Worm (Caenorhabditis elegans) whole organism, early embryonic: ENCODE results near the gene rrsr-1.

Experiments
- B0310.2 ChIP-seq: sonication (generic microtip); optimal IDR thresholded peaks from 2 replicates; lab custom pipeline; 2016; ENCODE audit warnings: mild to moderate bottlenecking, missing genetic modification characterization, missing compliant biosample characterization
- F13C5.2 ChIP-seq: sonication (generic microtip); optimal IDR thresholded peaks from 2 replicates; lab custom pipeline; 2017; ENCODE audit warnings: mild to moderate bottlenecking, missing genetic modification characterization, inconsistent platforms, missing compliant biosample characterization
- aly-1 ChIP-seq: sonication (generic microtip); optimal IDR thresholded peaks from 2 replicates; lab custom pipeline; 2016; ENCODE audit warnings: missing genetic modification characterization, missing compliant biosample characterization
- ama-1 ChIP-seq: fragments of 150-350 bp; optimal IDR thresholded peaks from 2 replicates; lab custom pipeline; 2014
- hmg-4 ChIP-seq: fragments of 200-800 bp; sonication (Bioruptor generic); optimal IDR thresholded peaks from 2 replicates; lab custom pipeline; 2018; ENCODE audit warnings: mild to moderate bottlenecking, missing genetic modification characterization, missing compliant biosample characterization
- hnd-1 ChIP-seq: sonication (generic microtip); optimal IDR thresholded peaks from 2 replicates; lab custom pipeline; 2016; ENCODE audit warnings: missing genetic modification characterization, missing compliant biosample characterization

ce11 chrV:14432259-14432658, 7.5 kb upstream of the rrsr-1 start, which contains the start of gene egl-1:
- no peak for TF ChIP-seq ama-1 (lab: Kevin White, UChicago)
- TF ChIP-seq hmg-4 (GFP tag; lab: Kevin White, UChicago): no peak
- TF ChIP-seq F13C5.2: no peak
- no peak for TF ChIP-seq hnd-1
- TF ChIP-seq B0310.2 (tag; lab: Kevin White, UChicago): no peak
- no peak for TF ChIP-seq aly-1 (tag; lab: Kevin White, UChicago)
